Worm (Caenorhabditis elegans) whole organism, L3 larva: ENCODE data around the gene pqn-36.

ENCODE experiments used
- ZK546.5 ChIP-seq: sonication (generic microtip); optimal IDR thresholded peaks from 2 replicates; lab custom pipeline; 2017; ENCODE audit warnings: missing biosample characterization, missing genetic modification characterization
- aly-2 ChIP-seq: fragments of 150-350 bp; optimal IDR thresholded peaks from 2 replicates; lab custom pipeline; 2014; ENCODE audit warnings: missing biosample characterization, missing genetic modification characterization
- ama-1 ChIP-seq: fragments of 150-350 bp; optimal IDR thresholded peaks from 2 replicates; lab custom pipeline; 2018
- ceh-28 ChIP-seq: fragments of 150-350 bp; optimal IDR thresholded peaks from 2 replicates; lab custom pipeline; 2014; ENCODE audit warnings: missing biosample characterization, missing genetic modification reagents, missing genetic modification characterization
- egl-27 ChIP-seq: sonication (generic microtip); optimal IDR thresholded peaks from 4 replicates; lab custom pipeline; 2017; ENCODE audit warnings: missing biosample characterization, missing genetic modification reagents, missing genetic modification characterization
- egl-5 ChIP-seq: fragments of 150-350 bp; optimal IDR thresholded peaks from 2 replicates; lab custom pipeline; 2017; ENCODE audit warnings: missing biosample characterization, missing genetic modification reagents, missing genetic modification characterization, inconsistent platforms
- elt-1 ChIP-seq: fragments of 150-350 bp; optimal IDR thresholded peaks from 2 replicates; lab custom pipeline; 2014; ENCODE audit warnings: missing biosample characterization, missing genetic modification characterization
- elt-2 ChIP-seq: sonication (generic microtip); optimal IDR thresholded peaks from 2 replicates; lab custom pipeline; 2016; ENCODE audit warnings: missing genetic modification reagents, mild to moderate bottlenecking, missing genetic modification characterization, missing compliant biosample characterization
- elt-3 ChIP-seq, 3 experiments: fragments of 150-350 bp in 1 of 3; sonication (generic microtip) in 2 of 3; optimal IDR thresholded peaks; 2 replicates in 2 of 3; 4 replicates in 1 of 3; lab custom pipeline; 2014 to 2017; ENCODE audit warnings: missing biosample characterization in 3 of 3, missing genetic modification characterization in 3 of 3
- fkh-10 ChIP-seq: sonication (generic microtip); optimal IDR thresholded peaks from 2 replicates; lab custom pipeline; 2017; ENCODE audit warnings: missing biosample characterization, missing genetic modification reagents, missing genetic modification characterization
- fos-1 ChIP-seq: fragments of 150-350 bp; optimal IDR thresholded peaks from 2 replicates; lab custom pipeline; 2014; ENCODE audit warnings: missing biosample characterization, missing genetic modification characterization
- hmg-11 ChIP-seq: sonication (generic microtip); optimal IDR thresholded peaks from 2 replicates; lab custom pipeline; 2016; ENCODE audit warnings: missing genetic modification characterization, missing compliant biosample characterization
- jun-1 ChIP-seq: fragments of 150-350 bp; optimal IDR thresholded peaks from 2 replicates; lab custom pipeline; 2014; ENCODE audit warnings: missing biosample characterization, missing genetic modification reagents, missing genetic modification characterization
- lin-15B ChIP-seq: fragments of 150-350 bp; optimal IDR thresholded peaks from 2 replicates; lab custom pipeline; 2014; ENCODE audit warnings: missing biosample characterization, missing genetic modification characterization
- lin-39 ChIP-seq: fragments of 150-350 bp; optimal IDR thresholded peaks from 2 replicates; lab custom pipeline; 2018; ENCODE audit warnings: missing biosample characterization, missing genetic modification reagents, missing genetic modification characterization
- lsy-12 ChIP-seq: sonication (generic microtip); optimal IDR thresholded peaks from 2 replicates; lab custom pipeline; 2016; ENCODE audit warnings: mild to moderate bottlenecking, missing genetic modification characterization, missing compliant biosample characterization
- mdl-1 ChIP-seq: fragments of 150-350 bp; optimal IDR thresholded peaks from 2 replicates; lab custom pipeline; 2014; ENCODE audit warnings: missing biosample characterization, missing genetic modification characterization
- mml-1 ChIP-seq: fragments of 150-350 bp; sonication (generic microtip); optimal IDR thresholded peaks from 3 replicates; lab custom pipeline; 2014; ENCODE audit warnings: missing biosample characterization, missing genetic modification characterization
- nfya-1 ChIP-seq: sonication (generic microtip); optimal IDR thresholded peaks from 2 replicates; lab custom pipeline; 2017; ENCODE audit warnings: missing genetic modification characterization, mild to moderate bottlenecking, missing compliant biosample characterization, antibody characterized with exemption, moderate library complexity; ENCODE audit not compliant: insufficient read depth
- nhr-11 ChIP-seq: fragments of 150-350 bp; optimal IDR thresholded peaks from 2 replicates; lab custom pipeline; 2014; ENCODE audit warnings: missing biosample characterization, missing genetic modification characterization
- nhr-12 ChIP-seq: fragments of 150-350 bp; optimal IDR thresholded peaks from 2 replicates; lab custom pipeline; 2014; ENCODE audit warnings: missing biosample characterization, missing genetic modification characterization
- nhr-23 ChIP-seq: fragments of 150-350 bp; optimal IDR thresholded peaks from 2 replicates; lab custom pipeline; 2014; ENCODE audit warnings: missing biosample characterization, missing genetic modification reagents, missing genetic modification characterization
- nhr-25 ChIP-seq: sonication (generic microtip); optimal IDR thresholded peaks from 2 replicates; lab custom pipeline; 2017; ENCODE audit warnings: missing biosample characterization, missing genetic modification characterization
- nhr-28 ChIP-seq: fragments of 150-350 bp; optimal IDR thresholded peaks from 2 replicates; lab custom pipeline; 2014; ENCODE audit warnings: missing biosample characterization, missing genetic modification characterization
- nhr-43 ChIP-seq: sonication (generic microtip); optimal IDR thresholded peaks from 2 replicates; lab custom pipeline; 2016; ENCODE audit warnings: mild to moderate bottlenecking, missing genetic modification characterization, missing compliant biosample characterization; ENCODE audit not compliant: poor library complexity, severe bottlenecking
- nhr-67 ChIP-seq: fragments of 150-350 bp; optimal IDR thresholded peaks from 2 replicates; lab custom pipeline; 2014; ENCODE audit warnings: missing biosample characterization, missing genetic modification characterization
- nhr-76 ChIP-seq: fragments of 150-350 bp; sonication (generic microtip); optimal IDR thresholded peaks from 5 replicates; lab custom pipeline; 2014; ENCODE audit warnings: missing biosample characterization, missing genetic modification characterization
- pha-4 ChIP-seq: fragments of 150-350 bp; optimal IDR thresholded peaks from 2 replicates; lab custom pipeline; 2014; ENCODE audit warnings: missing biosample characterization, missing genetic modification reagents, missing genetic modification characterization
- pqm-1 ChIP-seq: fragments of 150-350 bp; optimal IDR thresholded peaks from 2 replicates; lab custom pipeline; 2017; ENCODE audit warnings: missing biosample characterization, missing genetic modification characterization, inconsistent platforms
- sea-2 ChIP-seq: fragments of 150-350 bp; sonication (generic microtip); optimal IDR thresholded peaks from 4 replicates; lab custom pipeline; 2014; ENCODE audit warnings: missing biosample characterization, missing genetic modification reagents, missing genetic modification characterization
- skn-1 ChIP-seq: fragments of 150-350 bp; optimal IDR thresholded peaks from 2 replicates; lab custom pipeline; 2014; ENCODE audit warnings: missing biosample characterization, missing genetic modification characterization
- snpc-4 ChIP-seq: fragments of 150-350 bp; optimal IDR thresholded peaks from 2 replicates; lab custom pipeline; 2014; ENCODE audit warnings: missing biosample characterization, missing genetic modification characterization
- tbx-2 ChIP-seq: sonication (generic microtip); optimal IDR thresholded peaks from 2 replicates; lab custom pipeline; 2016; ENCODE audit warnings: mild to moderate bottlenecking, missing genetic modification characterization, missing compliant biosample characterization
- unc-39 ChIP-seq: sonication (generic microtip); optimal IDR thresholded peaks from 4 replicates; lab custom pipeline; 2017; ENCODE audit warnings: missing biosample characterization, missing genetic modification characterization
- unc-62 ChIP-seq: fragments of 150-350 bp; sonication (generic microtip); optimal IDR thresholded peaks from 4 replicates; lab custom pipeline; 2014; ENCODE audit warnings: missing biosample characterization, missing genetic modification reagents, missing genetic modification characterization
- zag-1 ChIP-seq: fragments of 150-350 bp; optimal IDR thresholded peaks from 2 replicates; lab custom pipeline; 2014; ENCODE audit warnings: missing biosample characterization, missing genetic modification characterization
- ztf-11 ChIP-seq: fragments of 150-350 bp; optimal IDR thresholded peaks from 2 replicates; lab custom pipeline; 2014; ENCODE audit warnings: missing biosample characterization, missing genetic modification characterization
- ztf-4 ChIP-seq: fragments of 150-350 bp; optimal IDR thresholded peaks from 2 replicates; lab custom pipeline; 2014; ENCODE audit warnings: missing biosample characterization, missing genetic modification characterization

The pqn-36 gene

ce11 chrX:15365767-15366177, 49.5 kb downstream of the pqn-36 start, which contains the start of gene C33A11.2:
Gene C33A11.2, plus strand, starts transcription at chrX:15365992.
- TF ChIP-seq pqm-1, result peak; percentile 33
- peak; percentile 91 for TF ChIP-seq elt-2 (tag; lab: Kevin White, UChicago)
- peak; percentile 5 for TF ChIP-seq ama-1 (lab: Kevin White, UChicago)
- TF ChIP-seq elt-1 (tag; lab: Kevin White, UChicago), result peak; percentile 25
- TF ChIP-seq jun-1 (tag; lab: Kevin White, UChicago), result no peak
- no peak for TF ChIP-seq unc-39
- no peak for TF ChIP-seq unc-62
- no peak for TF ChIP-seq egl-27
- no peak for TF ChIP-seq fos-1 (tag; lab: Kevin White, UChicago)
- TF ChIP-seq mml-1 (tag; lab: Kevin White, UChicago), result no peak
- TF ChIP-seq fkh-10, result no peak
- no peak for TF ChIP-seq nhr-12 (tag; lab: Kevin White, UChicago)
- TF ChIP-seq egl-5 (tag; lab: Kevin White, UChicago), result no peak
- no peak for TF ChIP-seq sea-2 (GFP tag; lab: Kevin White, UChicago)
- no peak for TF ChIP-seq aly-2 (tag; lab: Kevin White, UChicago)
- TF ChIP-seq nhr-11 (tag; lab: Kevin White, UChicago), result no peak
- peak; percentile 5 for TF ChIP-seq nhr-25 (tag; lab: Kevin White, UChicago)
- no peak for TF ChIP-seq zag-1 (tag; lab: Kevin White, UChicago)
- TF ChIP-seq pha-4 (tag; lab: Kevin White, UChicago), result peak; percentile 11
- TF ChIP-seq elt-3 (tag; optimal IDR thresholded peaks at IDR 0.05; lab: Kevin White, UChicago), result no peak
- TF ChIP-seq snpc-4 (tag; lab: Kevin White, UChicago), result no peak
- TF ChIP-seq hmg-11 (tag; lab: Kevin White, UChicago), result no peak
- no peak for TF ChIP-seq lin-15B
- no peak for TF ChIP-seq nhr-76
- TF ChIP-seq ztf-11, result no peak
- TF ChIP-seq nhr-23 (tag; lab: Kevin White, UChicago), result peak; percentile 8
- no peak for TF ChIP-seq nhr-67 (tag; lab: Kevin White, UChicago)
- TF ChIP-seq, all 47 proteins: peak for 7

- TF ChIP-seq ZK546.5 (no peak), fos-1 (tag; lab: Kevin White, UChicago) (peak; percentile 36), nfya-1 (tag; lab: Kevin White, UChicago) (peak; percentile 75), jun-1 (tag; lab: Kevin White, UChicago) (peak; percentile 58), ztf-11 (no peak), pha-4 (tag; lab: Kevin White, UChicago) (peak; percentile 90), nhr-25 (tag; lab: Kevin White, UChicago) (peak; percentile 60), zag-1 (tag; lab: Kevin White, UChicago) (no peak), lin-39 (tag; lab: Kevin White, UChicago) (peak; percentile 71), nhr-28 (no peak), nhr-76 (no peak), lsy-12 (tag; lab: Kevin White, UChicago) (peak; percentile 65), elt-2 (tag; lab: Kevin White, UChicago) (no peak), ceh-28 (tag; lab: Kevin White, UChicago) (peak; percentile 7), nhr-11 (tag; lab: Kevin White, UChicago) (peak; percentile 22), elt-1 (tag; lab: Kevin White, UChicago) (peak; percentile 30), tbx-2 (tag; lab: Kevin White, UChicago) (peak; percentile 75), nhr-43 (tag; lab: Kevin White, UChicago) (peak; percentile 53), egl-5 (tag; lab: Kevin White, UChicago) (peak; percentile 5), mdl-1 (peak; percentile 77), nhr-23 (tag; lab: Kevin White, UChicago) (peak; percentile 70), lin-15B (peak; percentile 38), ztf-4 (peak; percentile 2), hmg-11 (tag; lab: Kevin White, UChicago) (peak; percentile 76), snpc-4 (tag; lab: Kevin White, UChicago) (peak; percentile 70), unc-62 (peak; percentile 54), skn-1 (tag; lab: Kevin White, UChicago) (no peak)
Observed at ce11 chrX:15365235-15365634, 50.1 kb downstream of the pqn-36 start.
